Worm (Caenorhabditis elegans) whole organism, L3 larva: ENCODE results near the gene irg-7.

ENCODE experiments used
- R02D3.7 ChIP-seq: fragments of 150-350 bp; optimal IDR thresholded peaks from 2 replicates; lab custom pipeline; 2014; ENCODE audit warnings: missing biosample characterization, missing genetic modification characterization
- ama-1 ChIP-seq: fragments of 150-350 bp; optimal IDR thresholded peaks from 2 replicates; lab custom pipeline; 2018
- ceh-9 ChIP-seq: sonication (generic microtip); optimal IDR thresholded peaks from 2 replicates; lab custom pipeline; 2018; ENCODE audit warnings: missing biosample characterization, missing genetic modification characterization
- elt-1 ChIP-seq: fragments of 150-350 bp; optimal IDR thresholded peaks from 2 replicates; lab custom pipeline; 2014; ENCODE audit warnings: missing biosample characterization, missing genetic modification characterization
- lin-15B ChIP-seq: fragments of 150-350 bp; optimal IDR thresholded peaks from 2 replicates; lab custom pipeline; 2014; ENCODE audit warnings: missing biosample characterization, missing genetic modification characterization
- snpc-4 ChIP-seq: fragments of 150-350 bp; optimal IDR thresholded peaks from 2 replicates; lab custom pipeline; 2014; ENCODE audit warnings: missing biosample characterization, missing genetic modification characterization
- unc-62 ChIP-seq: fragments of 150-350 bp; sonication (generic microtip); optimal IDR thresholded peaks from 4 replicates; lab custom pipeline; 2014; ENCODE audit warnings: missing biosample characterization, missing genetic modification reagents, missing genetic modification characterization

- TF ChIP-seq R02D3.7 (no peak), ama-1 (no peak), unc-62 (no peak), ceh-9 (tag; lab: Kevin White, UChicago) (no peak), lin-15B (tag; lab: Kevin White, UChicago) (no peak), elt-1 (tag; lab: Kevin White, UChicago) (no peak), snpc-4 (no peak)
Observed at ce11 chrX:3271673-3272072, 28.2 kb upstream of the irg-7 start, which contains the start of gene K09C4.9.
